Worm (Caenorhabditis elegans): ENCODE data around the gene gur-4.

gur-4 gene

ce11 chrII:14063044-14063500 lies 41.5 kb upstream of the gur-4 start, which contains the start of gene lem-2 (continued):
- TF ChIP-seq bed-2 (GFP tag; IDR thresholded peaks at IDR 0.05): peak; percentile 90
- TF ChIP-seq rpc-1 (optimal IDR thresholded peaks at IDR 0.05): no peak
- no peak for TF ChIP-seq rpc-1 (tag; optimal IDR thresholded peaks at IDR 0.05)
- no peak for TF ChIP-seq C17E4.6 (GFP tag; IDR thresholded peaks at IDR 0.05)
- no peak for TF ChIP-seq Y79H2A.3 (GFP tag; conservative IDR thresholded peaks at IDR 0.05)
- no peak for TF ChIP-seq nhr-179 (tag; optimal IDR thresholded peaks at IDR 0.05)
- no peak for TF ChIP-seq Y56A3A.18 (GFP tag; IDR thresholded peaks at IDR 0.05)
- TF ChIP-seq ztf-18 (tag; optimal IDR thresholded peaks at IDR 0.05): peak; percentile 84
- TF ChIP-seq F23B12.7 (tag; optimal IDR thresholded peaks at IDR 0.05; ENCODE audit: insufficient read depth): no peak
- TF ChIP-seq die-1 (tag; optimal IDR thresholded peaks at IDR 0.05): no peak
- no peak for TF ChIP-seq madf-3 (GFP tag; IDR thresholded peaks at IDR 0.05)
- no peak for TF ChIP-seq hrde-1 (tag; optimal IDR thresholded peaks at IDR 0.05; ENCODE audit: borderline replicate concordance)
- no peak for TF ChIP-seq F22D6.2 (tag; optimal IDR thresholded peaks at IDR 0.05)
- no peak for TF ChIP-seq atf-7 (tag; optimal IDR thresholded peaks at IDR 0.05)
- TF ChIP-seq B0261.1 (tag; optimal IDR thresholded peaks at IDR 0.05): peak; percentile 15
- TF ChIP-seq let-607 (tag; optimal IDR thresholded peaks at IDR 0.05): peak in 1 of 2 experiments; percentile 29
- peak; percentile 60; the same call in 1 of the 2 replicates for TF ChIP-seq rcor-1 (GFP tag; IDR thresholded peaks at IDR 0.05)
- no peak for TF ChIP-seq bed-1 (GFP tag; IDR thresholded peaks at IDR 0.05)
- TF ChIP-seq F39B2.1 (GFP tag; IDR thresholded peaks at IDR 0.05): no peak
- no peak for TF ChIP-seq attf-6 (GFP tag; IDR thresholded peaks at IDR 0.05)
- no peak for TF ChIP-seq nfyb-1 (GFP tag; IDR thresholded peaks at IDR 0.05)
- TF ChIP-seq egrh-3 (GFP tag; IDR thresholded peaks at IDR 0.05): no peak; the same call in 1 of the 2 replicates
- TF ChIP-seq F52B5.7 (tag; optimal IDR thresholded peaks at IDR 0.05): no peak
- TF ChIP-seq nhr-27 (tag; optimal IDR thresholded peaks at IDR 0.05): no peak
- TF ChIP-seq sdz-38 (tag; optimal IDR thresholded peaks at IDR 0.05): no peak
- no peak for TF ChIP-seq somi-1 (GFP tag; optimal IDR thresholded peaks at IDR 0.05)
- no peak for TF ChIP-seq lsy-27 (tag; optimal IDR thresholded peaks at IDR 0.05; ENCODE audit: borderline replicate concordance, insufficient read depth)
- no peak for TF ChIP-seq dpff-1 (tag; optimal IDR thresholded peaks at IDR 0.05)
- TF ChIP-seq akir-1 (GFP tag; optimal IDR thresholded peaks at IDR 0.05): no peak
- TF ChIP-seq lin-26 (GFP tag; IDR thresholded peaks at IDR 0.05): no peak
- TF ChIP-seq lin-35 (GFP tag; optimal IDR thresholded peaks at IDR 0.05): peak in 1 of 3 experiments; percentile 57
- peak; percentile 64 for TF ChIP-seq madf-6 (GFP tag; IDR thresholded peaks at IDR 0.05)
- peak; percentile 63 for TF ChIP-seq lsl-1 (GFP tag; optimal IDR thresholded peaks at IDR 0.05)
- TF ChIP-seq mel-28 (tag; optimal IDR thresholded peaks at IDR 0.05; ENCODE audit: borderline replicate concordance): no peak
- peak; percentile 34 for TF ChIP-seq nhr-80 (tag; optimal IDR thresholded peaks at IDR 0.05)
- peak; percentile 78 for TF ChIP-seq lin-54 (GFP tag; optimal IDR thresholded peaks at IDR 0.05)
- TF ChIP-seq hmg-1.2 (GFP tag; IDR thresholded peaks at IDR 0.05): peak; percentile 29; the same call in 1 of the 2 replicates
- TF ChIP-seq zfh-2 (GFP tag; conservative IDR thresholded peaks at IDR 0.05): no peak
- no peak for TF ChIP-seq mxl-1 (tag; optimal IDR thresholded peaks at IDR 0.05)
- TF ChIP-seq Y95B8A.8 (GFP tag; IDR thresholded peaks at IDR 0.05): no peak
- TF ChIP-seq ceh-91 (GFP tag; IDR thresholded peaks at IDR 0.05): peak; percentile 65
- 0 out of 2 replicates have a peak, but pooled peaks have one; percentile 55 for TF ChIP-seq let-526 (GFP tag; IDR thresholded peaks at IDR 0.05)
- peak; percentile 98 for TF ChIP-seq ceh-100 (GFP tag; IDR thresholded peaks at IDR 0.05)
- TF ChIP-seq lir-1 (GFP tag; conservative IDR thresholded peaks at IDR 0.05): 0 out of 2 replicates have a peak, but pooled peaks have one; percentile 37
- TF ChIP-seq zim-3 (tag; optimal IDR thresholded peaks at IDR 0.05): no peak
- TF ChIP-seq tlf-1 (GFP tag; optimal IDR thresholded peaks at IDR 0.05): no peak
- no peak for TF ChIP-seq tbx-9 (tag; optimal IDR thresholded peaks at IDR 0.05; ENCODE audit: borderline replicate concordance)
- TF ChIP-seq ztf-28 (GFP tag; IDR thresholded peaks at IDR 0.05): peak; percentile 84

All from whole organism, young adult.